Fruit fly (Drosophila melanogaster) whole organism, embryonic: ENCODE measurements around the gene CG44013.

ENCODE experiments used
- Atf3 ChIP-seq: fragments of 200-800 bp; sonication (Bioruptor generic); optimal IDR thresholded peaks from 3 replicates; lab custom pipeline; 2016; ENCODE audit warnings: missing biosample characterization, missing genetic modification characterization
- CG1024 ChIP-seq: fragments of 200-800 bp; sonication (Bioruptor generic); IDR thresholded peaks from 2 replicates; pipeline ENCODE4 v1.3.6; 2022; ENCODE audit warnings: missing biosample characterization, missing genetic modification characterization
- CG14667 ChIP-seq: fragments of 200-800 bp; sonication (Bioruptor generic); IDR thresholded peaks from 2 replicates; pipeline ENCODE4 v1.3.6; 2022; ENCODE audit warnings: missing biosample characterization, missing genetic modification characterization
- CG15601 ChIP-seq: fragments of 200-800 bp; sonication (Bioruptor generic); optimal IDR thresholded peaks from 3 replicates; lab custom pipeline; 2019; ENCODE audit warnings: missing biosample characterization, mild to moderate bottlenecking, missing genetic modification characterization, moderate library complexity
- CG17186 ChIP-seq: fragments of 200-800 bp; sonication (Bioruptor generic); optimal IDR thresholded peaks from 3 replicates; lab custom pipeline; 2017; ENCODE audit warnings: missing biosample characterization, missing genetic modification reagents, missing genetic modification characterization
- CG31441 ChIP-seq: fragments of 200-800 bp; sonication (Bioruptor generic); IDR thresholded peaks from 2 replicates; pipeline ENCODE4 v1.3.6; 2022; ENCODE audit warnings: missing biosample characterization, missing genetic modification characterization
- CG4360 ChIP-seq: fragments of 200-800 bp; sonication (Bioruptor generic); IDR thresholded peaks from 2 replicates; pipeline ENCODE4 v1.3.6; 2022; ENCODE audit warnings: missing biosample characterization, missing genetic modification characterization
- CG9437 ChIP-seq: fragments of 200-800 bp; sonication (Bioruptor generic); optimal IDR thresholded peaks from 2 replicates; lab custom pipeline; 2018; ENCODE audit warnings: missing biosample characterization, mild to moderate bottlenecking, missing genetic modification characterization
- CoRest ChIP-seq: fragments of 200-800 bp; sonication (Bioruptor generic); optimal IDR thresholded peaks from 3 replicates; lab custom pipeline; 2018; ENCODE audit warnings: missing biosample characterization, mild to moderate bottlenecking, missing genetic modification characterization, moderate library complexity
- Hey ChIP-seq: fragments of 200-800 bp; sonication (Bioruptor generic); optimal IDR thresholded peaks from 3 replicates; lab custom pipeline; 2018; ENCODE audit warnings: missing biosample characterization, mild to moderate bottlenecking, missing genetic modification characterization
- Hr51 ChIP-seq, 2 experiments: fragments of 200-800 bp; sonication (Bioruptor generic); optimal IDR thresholded peaks; 2 replicates in 1 of 2; 3 replicates in 1 of 2; lab custom pipeline; 2016 to 2018; ENCODE audit warnings: missing biosample characterization in 2 of 2, missing genetic modification characterization in 2 of 2, mild to moderate bottlenecking in 1 of 2, moderate library complexity in 1 of 2
- Neu2 ChIP-seq: fragments of 200-800 bp; sonication (Bioruptor generic); optimal IDR thresholded peaks from 3 replicates; lab custom pipeline; 2016; ENCODE audit warnings: missing biosample characterization, missing genetic modification characterization, borderline replicate concordance
- Optix ChIP-seq: fragments of 200-800 bp; sonication (Bioruptor generic); IDR thresholded peaks from 3 replicates; pipeline ENCODE4 v1.3.6; 2022; ENCODE audit warnings: missing biosample characterization, missing genetic modification characterization
- Spps ChIP-seq: fragments of 200-800 bp; sonication (Bioruptor generic); optimal IDR thresholded peaks from 2 replicates; lab custom pipeline; 2018; ENCODE audit warnings: missing biosample characterization, mild to moderate bottlenecking, missing genetic modification characterization
- abd-A ChIP-seq: fragments of 200-800 bp; sonication (Bioruptor generic); optimal IDR thresholded peaks from 3 replicates; lab custom pipeline; 2019; ENCODE audit warnings: missing biosample characterization, mild to moderate bottlenecking, missing genetic modification characterization, moderate library complexity
- cato ChIP-seq: fragments of 200-800 bp; sonication (Bioruptor generic); optimal IDR thresholded peaks from 2 replicates; lab custom pipeline; 2016; ENCODE audit warnings: missing biosample characterization, missing genetic modification characterization, borderline replicate concordance
- chif ChIP-seq, 2 experiments: fragments of 200-800 bp; sonication (Bioruptor generic); optimal IDR thresholded peaks; 3 replicates each; lab custom pipeline; 2016; ENCODE audit warnings: missing biosample characterization in 2 of 2, missing genetic modification characterization in 2 of 2
- chinmo ChIP-seq: fragments of 200-800 bp; sonication (Bioruptor generic); IDR thresholded peaks from 4 replicates; pipeline ENCODE4 v1.3.6; 2022; ENCODE audit warnings: missing biosample characterization, missing genetic modification characterization; ENCODE audit not compliant: partially characterized antibody
- croc ChIP-seq: fragments of 200-800 bp; sonication (Bioruptor generic); conservative IDR thresholded peaks from 3 replicates; pipeline ENCODE4 v1.3.6; 2022; ENCODE audit warnings: missing biosample characterization, missing genetic modification characterization
- crol ChIP-seq: fragments of 200-800 bp; sonication (Bioruptor generic); IDR thresholded peaks from 2 replicates; pipeline ENCODE4 v1.3.6; 2022; ENCODE audit warnings: missing biosample characterization, missing genetic modification characterization
- dysf ChIP-seq: fragments of 200-800 bp; sonication (Bioruptor generic); IDR thresholded peaks from 3 replicates; pipeline ENCODE4 v1.3.6; 2022; ENCODE audit warnings: missing biosample characterization, missing genetic modification characterization
- exex ChIP-seq: fragments of 200-800 bp; sonication (Bioruptor generic); optimal IDR thresholded peaks from 4 replicates; lab custom pipeline; 2018; ENCODE audit warnings: missing biosample characterization, mild to moderate bottlenecking, missing genetic modification characterization, moderate library complexity
- gce ChIP-seq: fragments of 200-800 bp; sonication (Bioruptor generic); IDR thresholded peaks from 3 replicates; pipeline ENCODE4 v1.3.6; 2022; ENCODE audit warnings: missing biosample characterization, missing genetic modification characterization
- gsb-n ChIP-seq: fragments of 200-800 bp; sonication (Bioruptor generic); optimal IDR thresholded peaks from 3 replicates; lab custom pipeline; 2018; ENCODE audit warnings: missing biosample characterization, mild to moderate bottlenecking, missing genetic modification characterization
- inv ChIP-seq: fragments of 200-800 bp; sonication (Bioruptor generic); IDR thresholded peaks from 2 replicates; pipeline ENCODE4 v1.3.6; 2022; ENCODE audit warnings: missing biosample characterization, missing genetic modification characterization; ENCODE audit not compliant: partially characterized antibody
- kah ChIP-seq: fragments of 200-800 bp; sonication (Bioruptor generic); optimal IDR thresholded peaks from 2 replicates; lab custom pipeline; 2018; ENCODE audit warnings: missing biosample characterization, mild to moderate bottlenecking, missing genetic modification characterization
- kni ChIP-seq: fragments of 200-800 bp; sonication (Bioruptor generic); optimal IDR thresholded peaks from 3 replicates; lab custom pipeline; 2017; ENCODE audit warnings: mild to moderate bottlenecking, missing biosample characterization, missing genetic modification reagents, missing genetic modification characterization
- nau ChIP-seq: fragments of 200-800 bp; sonication (Bioruptor generic); optimal IDR thresholded peaks from 3 replicates; lab custom pipeline; 2017; ENCODE audit warnings: missing biosample characterization, mild to moderate bottlenecking, missing genetic modification characterization, missing genetic modification reagents
- nerfin-1 ChIP-seq: fragments of 200-800 bp; sonication (Bioruptor generic); optimal IDR thresholded peaks from 3 replicates; lab custom pipeline; 2019; ENCODE audit warnings: missing biosample characterization, mild to moderate bottlenecking, missing genetic modification characterization, moderate library complexity
- oc ChIP-seq: fragments of 200-800 bp; sonication (Bioruptor generic); optimal IDR thresholded peaks from 2 replicates; lab custom pipeline; 2018; ENCODE audit warnings: missing biosample characterization, mild to moderate bottlenecking, missing genetic modification characterization, moderate library complexity
- pros ChIP-seq: fragments of 200-800 bp; sonication (Bioruptor generic); optimal IDR thresholded peaks from 3 replicates; lab custom pipeline; 2019; ENCODE audit warnings: missing biosample characterization, mild to moderate bottlenecking, missing genetic modification characterization, moderate library complexity
- psq ChIP-seq: fragments of 200-800 bp; sonication (Bioruptor generic); optimal IDR thresholded peaks from 2 replicates; lab custom pipeline; 2017; ENCODE audit warnings: missing biosample characterization, missing genetic modification characterization
- sc ChIP-seq, 3 experiments: fragments of >200 bp in 2 of 3; fragments of 200-800 bp in 1 of 3; sonication (Bioruptor generic) in 1 of 3; optimal IDR thresholded peaks; 2 replicates in 2 of 3; 3 replicates in 1 of 3; lab custom pipeline; 2017; ENCODE audit warnings: mild to moderate bottlenecking in 1 of 3, missing biosample characterization in 1 of 3, missing genetic modification characterization in 1 of 3, missing genetic modification reagents in 1 of 3
- scrt ChIP-seq: fragments of 200-800 bp; sonication (Bioruptor generic); optimal IDR thresholded peaks from 2 replicates; lab custom pipeline; 2018; ENCODE audit warnings: missing biosample characterization, mild to moderate bottlenecking, missing genetic modification characterization, moderate library complexity
- so ChIP-seq: fragments of 200-800 bp; sonication (Bioruptor generic); IDR thresholded peaks from 3 replicates; pipeline ENCODE4 v1.3.6; 2022; ENCODE audit warnings: missing biosample characterization, missing genetic modification characterization
- ssp ChIP-seq: fragments of 200-800 bp; sonication (Bioruptor generic); IDR thresholded peaks from 2 replicates; pipeline ENCODE4 v1.3.6; 2022; ENCODE audit warnings: missing biosample characterization, missing genetic modification characterization

CG44013 gene

DNA sequence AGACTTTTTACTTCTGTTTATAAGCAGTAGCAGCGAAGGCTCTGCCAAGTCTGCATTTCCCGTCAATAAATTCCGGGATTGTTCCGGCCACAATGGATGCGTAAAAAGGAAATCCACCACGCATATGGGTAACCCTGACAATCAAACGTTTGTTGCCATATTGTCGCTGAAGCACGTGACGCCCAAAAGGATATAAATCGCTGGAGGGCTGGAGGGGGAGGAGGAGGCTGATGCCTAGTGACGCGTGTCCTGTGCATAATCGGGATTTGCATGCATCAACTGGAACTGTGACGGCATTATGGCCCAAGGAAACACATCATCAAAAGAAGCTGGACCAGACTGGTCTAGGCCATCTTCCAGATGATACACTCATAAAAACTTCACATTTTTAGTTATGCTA, 3.5 kb upstream of the CG44013 start:
- TF ChIP-seq cato (GFP tag; lab: Kevin White, UChicago) = no peak
- no peak for TF ChIP-seq inv (GFP tag; lab: Robert Waterston, UW)
- TF ChIP-seq dysf = 0 out of 3 replicates have a peak, but pooled peaks have one; percentile 20
- TF ChIP-seq ssp (GFP tag; lab: Robert Waterston, UW) = no peak
- TF ChIP-seq Spps (tag; lab: Kevin White, UChicago) = no peak
- TF ChIP-seq crol (GFP tag; lab: Robert Waterston, UW) = 0 out of 2 replicates have a peak, but pooled peaks have one; percentile 11
- TF ChIP-seq CG17186 = no peak
- TF ChIP-seq Hey (tag; lab: Kevin White, UChicago) = peak; percentile 71
- TF ChIP-seq Neu2 (GFP tag; lab: Kevin White, UChicago) = no peak
- no peak for TF ChIP-seq CG31441 (GFP tag; lab: Robert Waterston, UW)
- TF ChIP-seq CG1024 (GFP tag; lab: Robert Waterston, UW) = no peak
- TF ChIP-seq nerfin-1 (tag; lab: Kevin White, UChicago) = peak; percentile 41
- TF ChIP-seq oc (tag; lab: Kevin White, UChicago) = peak; percentile 57
- peak; percentile 76 for TF ChIP-seq gsb-n (tag; lab: Kevin White, UChicago)

DNA sequence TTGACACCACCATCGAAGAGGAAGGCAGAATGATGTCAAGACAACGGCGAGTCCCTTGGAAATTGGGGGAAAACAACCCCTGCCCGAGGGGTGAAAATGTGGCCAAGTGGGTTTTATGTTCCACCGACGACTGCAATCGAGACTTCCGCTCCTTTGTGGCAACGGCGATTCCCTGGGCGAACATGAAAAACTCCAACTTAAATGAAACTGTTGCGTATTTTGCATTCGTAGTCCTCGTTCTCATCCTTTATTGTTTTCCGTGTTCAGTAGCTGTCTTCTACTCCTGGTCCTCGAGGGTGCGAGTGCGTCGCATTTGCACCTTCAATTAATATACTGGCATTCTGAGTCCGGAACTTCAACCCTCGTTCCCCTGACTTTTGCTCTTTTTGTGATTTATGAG, 2.5 kb upstream of the CG44013 start:
- TF ChIP-seq pros (GFP tag; lab: Kevin White, UChicago) = peak; percentile 92
- TF ChIP-seq kni = peak; percentile 24
- TF ChIP-seq scrt (GFP tag; lab: Kevin White, UChicago) = peak; percentile 54
- TF ChIP-seq abd-A (tag; lab: Kevin White, UChicago) = peak; percentile 57
- no peak for TF ChIP-seq Atf3 (GFP tag; lab: Kevin White, UChicago)
- peak in 1 of 2 experiments; percentile 33 for TF ChIP-seq Hr51 (GFP tag; optimal IDR thresholded peaks at IDR 0.05; lab: Kevin White, UChicago)
- TF ChIP-seq croc (GFP tag; lab: Robert Waterston, UW) = no peak
- TF ChIP-seq nerfin-1 (tag; lab: Kevin White, UChicago) = peak; percentile 44
- TF ChIP-seq chinmo = 0 out of 4 replicates have a peak, but pooled peaks have one; percentile 24

DNA sequence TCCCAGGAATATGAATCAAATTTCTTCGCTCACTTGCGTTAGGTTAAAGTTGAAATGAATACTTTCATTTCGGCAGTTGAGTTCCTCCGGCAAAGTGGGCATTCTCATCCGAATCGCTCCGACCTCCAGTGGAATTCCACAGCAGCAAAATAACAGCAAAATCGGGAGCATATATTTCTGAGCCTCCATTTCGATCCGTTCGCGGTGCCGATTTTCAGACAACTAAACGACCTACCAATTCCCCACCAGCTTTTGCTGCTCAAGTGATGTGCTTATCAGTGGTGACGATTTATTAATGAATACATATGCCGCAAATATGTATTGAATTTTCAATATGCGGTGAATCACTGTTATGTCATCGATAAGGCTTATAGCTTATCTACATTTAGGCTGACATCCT, 1.1 kb downstream of the CG44013 start, which contains the start of gene CG44014:
Gene CG44014 (minus strand): TSS at position 256 of the 400 bp plus-strand sequence.
- TF ChIP-seq exex (tag; lab: Kevin White, UChicago) (peak; percentile 35), CG15601 (tag; lab: Kevin White, UChicago) (no peak)

- TF ChIP-seq chif (GFP tag; optimal IDR thresholded peaks at IDR 0.05; lab: Kevin White, UChicago) = no peak
- TF ChIP-seq exex (tag; lab: Kevin White, UChicago) = peak; percentile 44
- no peak for TF ChIP-seq CG9437 (GFP tag; lab: Kevin White, UChicago)
- no peak for TF ChIP-seq so (GFP tag; lab: Robert Waterston, UW)
- TF ChIP-seq CG14667 (GFP tag; lab: Robert Waterston, UW) = no peak
- no peak for TF ChIP-seq sc (optimal IDR thresholded peaks at IDR 0.05; lab: Kevin White, UChicago)
- TF ChIP-seq sc (GFP tag; optimal IDR thresholded peaks at IDR 0.05; lab: Kevin White, UChicago) = no peak
- no peak for TF ChIP-seq nau (GFP tag; lab: Kevin White, UChicago)
Observed at dm6 chr3R:15507760-15508159, 2.0 kb downstream of the CG44013 start.

DNA sequence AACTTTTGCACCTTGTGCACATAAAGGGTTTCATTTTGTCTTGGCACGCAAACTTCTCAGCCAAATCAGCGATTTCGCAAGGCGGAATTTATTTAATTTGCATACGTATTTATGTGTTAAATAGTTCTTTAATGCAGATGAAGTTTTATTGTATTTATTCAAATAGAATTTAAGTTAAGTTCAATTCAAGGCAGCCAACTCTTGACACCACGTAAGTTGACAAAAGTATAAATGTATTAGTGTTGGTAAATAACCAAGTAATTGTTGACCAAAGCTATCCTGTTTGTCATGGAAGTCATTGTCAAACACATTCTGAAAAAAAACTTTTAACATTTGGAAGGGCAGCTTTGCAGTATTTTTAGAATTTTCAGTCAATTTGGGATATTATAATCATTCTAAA, 15.4 kb downstream of the CG44013 start, which contains the start of gene maca:
Gene maca (plus strand): TSS at position 301 of the 400 bp plus-strand sequence.
- TF ChIP-seq CG4360 (GFP tag; lab: Robert Waterston, UW) (no peak), psq (GFP tag; lab: Kevin White, UChicago) (no peak), CoRest (no peak), gce (GFP tag; lab: Robert Waterston, UW) (no peak), Optix (no peak), kah (GFP tag; lab: Kevin White, UChicago) (no peak), CG17186 (no peak)
